Worm (Caenorhabditis elegans) whole organism, L3 larva: ENCODE results near the gene ZK105.11.

Experiments
- R02D3.7 ChIP-seq: fragments of 150-350 bp; optimal IDR thresholded peaks from 2 replicates; lab custom pipeline; 2014; ENCODE audit warnings: missing biosample characterization, missing genetic modification characterization
- ZK546.5 ChIP-seq: sonication (generic microtip); optimal IDR thresholded peaks from 2 replicates; lab custom pipeline; 2017; ENCODE audit warnings: missing biosample characterization, missing genetic modification characterization
- aly-2 ChIP-seq: fragments of 150-350 bp; optimal IDR thresholded peaks from 2 replicates; lab custom pipeline; 2014; ENCODE audit warnings: missing biosample characterization, missing genetic modification characterization
- ama-1 ChIP-seq: fragments of 150-350 bp; optimal IDR thresholded peaks from 2 replicates; lab custom pipeline; 2018
- ceh-16 ChIP-seq: sonication (generic microtip); optimal IDR thresholded peaks from 2 replicates; lab custom pipeline; 2017; ENCODE audit warnings: missing biosample characterization, missing genetic modification characterization
- ceh-28 ChIP-seq: fragments of 150-350 bp; optimal IDR thresholded peaks from 2 replicates; lab custom pipeline; 2014; ENCODE audit warnings: missing biosample characterization, missing genetic modification reagents, missing genetic modification characterization
- ceh-82 ChIP-seq: fragments of 150-350 bp; optimal IDR thresholded peaks from 2 replicates; lab custom pipeline; 2014; ENCODE audit warnings: missing biosample characterization, missing genetic modification characterization
- daf-12 ChIP-seq: fragments of 150-350 bp; optimal IDR thresholded peaks from 2 replicates; lab custom pipeline; 2014; ENCODE audit warnings: missing biosample characterization, missing genetic modification reagents, missing genetic modification characterization
- egl-27 ChIP-seq: sonication (generic microtip); optimal IDR thresholded peaks from 4 replicates; lab custom pipeline; 2017; ENCODE audit warnings: missing biosample characterization, missing genetic modification reagents, missing genetic modification characterization
- egl-5 ChIP-seq: fragments of 150-350 bp; optimal IDR thresholded peaks from 2 replicates; lab custom pipeline; 2017; ENCODE audit warnings: missing biosample characterization, missing genetic modification reagents, missing genetic modification characterization, inconsistent platforms
- elt-1 ChIP-seq: fragments of 150-350 bp; optimal IDR thresholded peaks from 2 replicates; lab custom pipeline; 2014; ENCODE audit warnings: missing biosample characterization, missing genetic modification characterization
- elt-2 ChIP-seq: sonication (generic microtip); optimal IDR thresholded peaks from 2 replicates; lab custom pipeline; 2016; ENCODE audit warnings: missing genetic modification reagents, mild to moderate bottlenecking, missing genetic modification characterization, missing compliant biosample characterization
- elt-3 ChIP-seq, 3 experiments: fragments of 150-350 bp in 1 of 3; sonication (generic microtip) in 2 of 3; optimal IDR thresholded peaks; 2 replicates in 2 of 3; 4 replicates in 1 of 3; lab custom pipeline; 2014 to 2017; ENCODE audit warnings: missing biosample characterization in 3 of 3, missing genetic modification characterization in 3 of 3
- eor-1 ChIP-seq, 2 experiments: fragments of 150-350 bp; optimal IDR thresholded peaks; 2 replicates each; lab custom pipeline; 2014 to 2018; ENCODE audit warnings: missing biosample characterization in 2 of 2, missing genetic modification characterization in 2 of 2
- fkh-10 ChIP-seq: sonication (generic microtip); optimal IDR thresholded peaks from 2 replicates; lab custom pipeline; 2017; ENCODE audit warnings: missing biosample characterization, missing genetic modification reagents, missing genetic modification characterization
- fkh-2 ChIP-seq: fragments of 150-350 bp; optimal IDR thresholded peaks from 2 replicates; lab custom pipeline; 2014; ENCODE audit warnings: missing biosample characterization, missing genetic modification reagents, missing genetic modification characterization
- fos-1 ChIP-seq: fragments of 150-350 bp; optimal IDR thresholded peaks from 2 replicates; lab custom pipeline; 2014; ENCODE audit warnings: missing biosample characterization, missing genetic modification characterization
- hmg-11 ChIP-seq: sonication (generic microtip); optimal IDR thresholded peaks from 2 replicates; lab custom pipeline; 2016; ENCODE audit warnings: missing genetic modification characterization, missing compliant biosample characterization
- jun-1 ChIP-seq: fragments of 150-350 bp; optimal IDR thresholded peaks from 2 replicates; lab custom pipeline; 2014; ENCODE audit warnings: missing biosample characterization, missing genetic modification reagents, missing genetic modification characterization
- lin-15B ChIP-seq: fragments of 150-350 bp; optimal IDR thresholded peaks from 2 replicates; lab custom pipeline; 2014; ENCODE audit warnings: missing biosample characterization, missing genetic modification characterization
- lin-39 ChIP-seq: fragments of 150-350 bp; optimal IDR thresholded peaks from 2 replicates; lab custom pipeline; 2018; ENCODE audit warnings: missing biosample characterization, missing genetic modification reagents, missing genetic modification characterization
- lsy-12 ChIP-seq: sonication (generic microtip); optimal IDR thresholded peaks from 2 replicates; lab custom pipeline; 2016; ENCODE audit warnings: mild to moderate bottlenecking, missing genetic modification characterization, missing compliant biosample characterization
- mdl-1 ChIP-seq: fragments of 150-350 bp; optimal IDR thresholded peaks from 2 replicates; lab custom pipeline; 2014; ENCODE audit warnings: missing biosample characterization, missing genetic modification characterization
- mml-1 ChIP-seq: fragments of 150-350 bp; sonication (generic microtip); optimal IDR thresholded peaks from 3 replicates; lab custom pipeline; 2014; ENCODE audit warnings: missing biosample characterization, missing genetic modification characterization
- nfya-1 ChIP-seq: sonication (generic microtip); optimal IDR thresholded peaks from 2 replicates; lab custom pipeline; 2017; ENCODE audit warnings: missing genetic modification characterization, mild to moderate bottlenecking, missing compliant biosample characterization, antibody characterized with exemption, moderate library complexity; ENCODE audit not compliant: insufficient read depth
- nhr-11 ChIP-seq: fragments of 150-350 bp; optimal IDR thresholded peaks from 2 replicates; lab custom pipeline; 2014; ENCODE audit warnings: missing biosample characterization, missing genetic modification characterization
- nhr-12 ChIP-seq: fragments of 150-350 bp; optimal IDR thresholded peaks from 2 replicates; lab custom pipeline; 2014; ENCODE audit warnings: missing biosample characterization, missing genetic modification characterization
- nhr-237 ChIP-seq: fragments of 150-350 bp; optimal IDR thresholded peaks from 2 replicates; lab custom pipeline; 2014; ENCODE audit warnings: missing biosample characterization, missing genetic modification characterization
- nhr-25 ChIP-seq: sonication (generic microtip); optimal IDR thresholded peaks from 2 replicates; lab custom pipeline; 2017; ENCODE audit warnings: missing biosample characterization, missing genetic modification characterization
- nhr-28 ChIP-seq: fragments of 150-350 bp; optimal IDR thresholded peaks from 2 replicates; lab custom pipeline; 2014; ENCODE audit warnings: missing biosample characterization, missing genetic modification characterization
- nhr-43 ChIP-seq: sonication (generic microtip); optimal IDR thresholded peaks from 2 replicates; lab custom pipeline; 2016; ENCODE audit warnings: mild to moderate bottlenecking, missing genetic modification characterization, missing compliant biosample characterization; ENCODE audit not compliant: poor library complexity, severe bottlenecking
- nhr-67 ChIP-seq: fragments of 150-350 bp; optimal IDR thresholded peaks from 2 replicates; lab custom pipeline; 2014; ENCODE audit warnings: missing biosample characterization, missing genetic modification characterization
- nhr-76 ChIP-seq: fragments of 150-350 bp; sonication (generic microtip); optimal IDR thresholded peaks from 5 replicates; lab custom pipeline; 2014; ENCODE audit warnings: missing biosample characterization, missing genetic modification characterization
- nhr-77 ChIP-seq: fragments of 150-350 bp; optimal IDR thresholded peaks from 2 replicates; lab custom pipeline; 2014; ENCODE audit warnings: missing biosample characterization, missing genetic modification characterization
- pha-4 ChIP-seq: fragments of 150-350 bp; optimal IDR thresholded peaks from 2 replicates; lab custom pipeline; 2014; ENCODE audit warnings: missing biosample characterization, missing genetic modification reagents, missing genetic modification characterization
- sea-2 ChIP-seq: fragments of 150-350 bp; sonication (generic microtip); optimal IDR thresholded peaks from 4 replicates; lab custom pipeline; 2014; ENCODE audit warnings: missing biosample characterization, missing genetic modification reagents, missing genetic modification characterization
- skn-1 ChIP-seq: fragments of 150-350 bp; optimal IDR thresholded peaks from 2 replicates; lab custom pipeline; 2014; ENCODE audit warnings: missing biosample characterization, missing genetic modification characterization
- snpc-4 ChIP-seq: fragments of 150-350 bp; optimal IDR thresholded peaks from 2 replicates; lab custom pipeline; 2014; ENCODE audit warnings: missing biosample characterization, missing genetic modification characterization
- unc-62 ChIP-seq: fragments of 150-350 bp; sonication (generic microtip); optimal IDR thresholded peaks from 4 replicates; lab custom pipeline; 2014; ENCODE audit warnings: missing biosample characterization, missing genetic modification reagents, missing genetic modification characterization
- zag-1 ChIP-seq: fragments of 150-350 bp; optimal IDR thresholded peaks from 2 replicates; lab custom pipeline; 2014; ENCODE audit warnings: missing biosample characterization, missing genetic modification characterization
- ztf-11 ChIP-seq: fragments of 150-350 bp; optimal IDR thresholded peaks from 2 replicates; lab custom pipeline; 2014; ENCODE audit warnings: missing biosample characterization, missing genetic modification characterization
- ztf-4 ChIP-seq: fragments of 150-350 bp; optimal IDR thresholded peaks from 2 replicates; lab custom pipeline; 2014; ENCODE audit warnings: missing biosample characterization, missing genetic modification characterization

Gene ZK105.11

DNA sequence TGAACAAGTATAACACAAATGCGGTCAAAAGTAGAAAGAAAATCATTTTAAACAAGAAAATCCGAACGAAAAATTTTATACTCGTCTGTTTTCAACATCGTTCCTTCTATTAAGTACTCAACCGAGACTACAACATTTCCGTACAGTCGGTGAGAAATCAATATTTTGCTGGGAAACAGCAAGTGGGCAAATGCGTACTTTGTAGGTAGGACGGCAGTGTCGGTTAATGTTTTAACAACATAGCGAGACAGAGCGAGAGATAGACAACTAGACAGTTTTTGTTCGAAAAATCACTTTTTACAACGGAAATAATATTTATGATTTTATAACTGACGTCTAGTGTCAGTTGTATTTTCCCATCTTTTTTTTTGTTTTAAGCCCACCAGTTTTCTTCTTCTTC, 27.0 kb downstream of the ZK105.11 start, which contains the start of gene cyp-33A1 (continued):
- TF ChIP-seq nhr-43 (tag; lab: Kevin White, UChicago) (no peak), ama-1 (lab: Kevin White, UChicago) (no peak), hmg-11 (tag; lab: Kevin White, UChicago) (no peak), jun-1 (tag; lab: Kevin White, UChicago) (no peak), ceh-82 (tag; lab: Kevin White, UChicago) (no peak), lin-39 (no peak), snpc-4 (tag; lab: Kevin White, UChicago) (no peak), nhr-25 (tag; lab: Kevin White, UChicago) (peak; percentile 25), elt-3 (tag; optimal IDR thresholded peaks at IDR 0.05; lab: Kevin White, UChicago) (no peak), fkh-2 (tag; lab: Kevin White, UChicago) (no peak), ceh-28 (tag; lab: Kevin White, UChicago) (peak; percentile 65), nhr-12 (tag; lab: Kevin White, UChicago) (no peak), nhr-237 (tag; lab: Kevin White, UChicago) (no peak), zag-1 (tag; lab: Kevin White, UChicago) (no peak), R02D3.7 (tag; lab: Kevin White, UChicago) (no peak), daf-12 (tag; lab: Kevin White, UChicago) (no peak), lsy-12 (tag; lab: Kevin White, UChicago) (no peak), eor-1 (tag; optimal IDR thresholded peaks at IDR 0.05; lab: Kevin White, UChicago) (no peak), aly-2 (tag; lab: Kevin White, UChicago) (no peak), unc-62 (GFP tag; lab: Kevin White, UChicago) (no peak), fos-1 (no peak), ztf-4 (no peak), egl-27 (tag; lab: Kevin White, UChicago) (no peak)

- no peak for TF ChIP-seq nhr-12 (tag; lab: Kevin White, UChicago)
- TF ChIP-seq nhr-25 (tag; lab: Kevin White, UChicago), result no peak
- no peak for TF ChIP-seq fkh-10 (GFP tag; lab: Kevin White, UChicago)
- TF ChIP-seq aly-2 (tag; lab: Kevin White, UChicago), result no peak
- TF ChIP-seq nhr-11 (tag; lab: Kevin White, UChicago), result no peak
- no peak for TF ChIP-seq lin-15B (tag; lab: Kevin White, UChicago)
- no peak for TF ChIP-seq mml-1 (tag; lab: Kevin White, UChicago)
- TF ChIP-seq sea-2 (GFP tag; lab: Kevin White, UChicago), result no peak
- no peak for TF ChIP-seq pha-4 (tag; lab: Kevin White, UChicago)
- TF ChIP-seq nhr-77, result no peak
- TF ChIP-seq mdl-1, result no peak
- no peak for TF ChIP-seq nhr-28 (tag; lab: Kevin White, UChicago)
- TF ChIP-seq nfya-1 (tag; lab: Kevin White, UChicago), result no peak
- no peak for TF ChIP-seq nhr-67 (tag; lab: Kevin White, UChicago)
- no peak for TF ChIP-seq ceh-16 (tag; lab: Kevin White, UChicago)
- no peak for TF ChIP-seq skn-1 (tag; lab: Kevin White, UChicago)
- TF ChIP-seq elt-1 (tag; lab: Kevin White, UChicago), result no peak
- no peak for TF ChIP-seq ztf-11 (tag; lab: Kevin White, UChicago)
- TF ChIP-seq egl-5 (tag; lab: Kevin White, UChicago), result no peak
- TF ChIP-seq, all 47 proteins: peak for 0
Observed at ce11 chrV:7675904-7676303, 32.5 kb downstream of the ZK105.11 start, which contains the start of gene C12D5.3. TSS of gene C12D5.3 (plus strand) at chrV:7676204.

DNA sequence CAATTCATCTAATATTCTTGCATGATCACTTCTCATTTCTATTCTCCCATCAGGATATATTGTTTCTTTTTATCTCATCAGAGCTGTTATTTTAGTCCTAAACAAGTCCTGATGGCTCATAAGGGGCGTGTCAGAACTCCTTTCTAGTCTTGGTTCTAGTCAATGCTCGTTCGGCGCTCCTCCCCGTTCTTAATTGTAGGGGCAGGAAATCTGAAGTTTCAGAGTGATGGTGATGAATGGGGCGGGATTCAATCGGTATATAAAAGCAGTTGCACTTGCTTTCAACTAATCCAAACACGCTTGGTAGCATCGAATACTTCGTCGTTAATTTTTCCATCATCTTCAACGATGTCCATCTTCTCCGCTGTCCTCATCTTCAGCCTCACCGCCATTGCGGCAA, 36.2 kb downstream of the ZK105.11 start, which contains the start of gene C12D5.4:
C12D5.4 (plus strand) TSS at position 301 of the 400 bp plus-strand sequence.
- no peak for TF ChIP-seq nhr-28 (tag; lab: Kevin White, UChicago)
- TF ChIP-seq ama-1 (lab: Kevin White, UChicago), result no peak
- no peak for TF ChIP-seq snpc-4 (tag; lab: Kevin White, UChicago)
- no peak for TF ChIP-seq ZK546.5 (tag; lab: Kevin White, UChicago)
- TF ChIP-seq lin-15B (tag; lab: Kevin White, UChicago), result no peak
- no peak for TF ChIP-seq elt-2
- no peak for TF ChIP-seq nhr-76 (tag; lab: Kevin White, UChicago)
